Worm (Caenorhabditis elegans): ENCODE results near the gene C17B7.12.

The C17B7.12 gene

DNA sequence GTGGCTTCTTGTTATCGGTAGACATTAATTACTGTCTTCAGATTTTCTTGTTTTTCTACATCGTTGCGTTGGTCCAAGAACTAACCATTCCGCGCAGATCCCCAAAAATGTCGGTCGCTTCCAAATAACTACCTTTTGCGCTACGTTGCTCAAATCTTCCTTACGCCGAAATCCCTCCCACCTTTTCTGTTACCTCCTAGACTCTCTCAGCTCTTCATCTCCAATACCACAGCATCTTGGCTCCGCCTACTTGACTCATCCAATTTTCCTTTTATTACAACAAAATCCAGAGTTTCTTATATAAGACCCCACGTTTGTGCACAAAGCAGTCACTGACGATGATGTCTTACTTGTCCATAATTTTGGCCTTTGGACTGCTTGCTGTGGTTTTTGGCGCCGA, at the start of gene C17B7.12:
TSS of gene C17B7.12 (plus strand) at position 301 of the 400 bp plus-strand sequence.
- no peak for TF ChIP-seq T22C8.4 (GFP tag; IDR thresholded peaks at IDR 0.05)
- TF ChIP-seq ztf-23 (GFP tag; IDR thresholded peaks at IDR 0.05) = no peak
- no peak for TF ChIP-seq klf-2 (GFP tag; conservative IDR thresholded peaks at IDR 0.05)
- TF ChIP-seq tab-1 (GFP tag; IDR thresholded peaks at IDR 0.05) = no peak
- TF ChIP-seq ztf-29 (GFP tag; IDR thresholded peaks at IDR 0.05) = no peak
- no peak for TF ChIP-seq ref-1 (GFP tag; conservative IDR thresholded peaks at IDR 0.05)
- no peak for TF ChIP-seq flt-1 (GFP tag; IDR thresholded peaks at IDR 0.05)
- TF ChIP-seq med-1 (GFP tag; optimal IDR thresholded peaks at IDR 0.05; ENCODE audit: insufficient read depth) = no peak
- TF ChIP-seq cog-1 (tag; optimal IDR thresholded peaks at IDR 0.05) = no peak

DNA sequence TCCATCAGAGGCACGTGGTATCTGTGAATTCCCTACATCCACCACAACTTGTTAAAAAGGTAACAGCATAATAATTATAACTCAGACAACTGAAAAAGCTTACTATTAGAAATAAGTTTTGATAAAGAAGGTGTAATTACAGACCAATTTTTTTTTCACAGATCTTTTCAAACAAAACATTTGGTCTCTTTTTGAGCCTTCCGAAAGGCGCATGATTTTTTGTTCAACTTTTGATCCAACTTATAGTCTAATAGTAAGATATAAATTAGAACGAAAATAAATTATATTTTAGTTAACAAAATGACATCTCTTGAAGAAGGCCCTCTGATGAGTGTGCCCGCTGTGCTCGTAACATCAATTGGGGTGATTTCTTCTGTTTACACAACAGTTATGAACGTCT, 44.9 kb upstream of the C17B7.12 start, which contains the start of gene srbc-3:
TSS of gene srbc-3 (plus strand) at position 301 of the 400 bp plus-strand sequence.
- TF ChIP-seq cog-1 (tag; optimal IDR thresholded peaks at IDR 0.05) (no peak), flt-1 (GFP tag; IDR thresholded peaks at IDR 0.05) (no peak)

DNA sequence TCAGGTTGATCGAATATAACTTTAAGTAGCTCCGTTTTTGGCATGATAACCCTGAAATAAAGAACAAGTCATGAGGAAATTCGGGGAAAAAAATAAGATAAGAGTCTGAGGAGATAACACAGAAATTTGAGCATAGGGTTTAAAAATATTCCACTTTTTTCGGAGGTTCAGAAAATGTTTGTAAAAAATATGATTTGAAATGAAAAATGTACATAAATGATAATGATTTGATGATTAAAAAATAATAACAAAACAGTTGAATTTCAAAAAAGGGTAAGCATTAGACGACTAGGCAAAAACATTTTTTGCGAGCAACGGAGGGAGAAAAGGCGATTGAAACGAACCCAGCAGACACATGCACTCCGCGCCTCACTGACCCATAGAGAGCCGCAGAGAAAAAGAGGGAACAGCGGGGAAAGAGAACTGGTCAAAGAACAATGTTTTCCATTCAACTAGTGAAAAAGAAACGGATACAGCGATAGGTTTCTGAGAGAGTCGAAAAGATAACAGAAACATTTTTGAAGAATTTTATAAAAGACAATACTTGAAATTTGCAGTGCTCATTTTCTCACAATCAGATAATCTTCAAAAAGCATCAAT, 40.9 kb upstream of the C17B7.12 start, which contains the start of gene arrd-18:
TSS of gene arrd-18 (minus strand) at position 51 of the 600 bp plus-strand sequence.
- TF ChIP-seq flt-1 (GFP tag; IDR thresholded peaks at IDR 0.05) = no peak
- TF ChIP-seq ztf-29 (GFP tag; IDR thresholded peaks at IDR 0.05) = no peak
- TF ChIP-seq ref-1 (GFP tag; conservative IDR thresholded peaks at IDR 0.05) = no peak
- TF ChIP-seq tab-1 (GFP tag; IDR thresholded peaks at IDR 0.05) = no peak
- no peak for TF ChIP-seq klf-2 (GFP tag; conservative IDR thresholded peaks at IDR 0.05)
- no peak for TF ChIP-seq med-1 (GFP tag; optimal IDR thresholded peaks at IDR 0.05; ENCODE audit: insufficient read depth)
- no peak for TF ChIP-seq cog-1 (tag; optimal IDR thresholded peaks at IDR 0.05)
- TF ChIP-seq ztf-23 (GFP tag; IDR thresholded peaks at IDR 0.05) = no peak
- no peak for TF ChIP-seq T22C8.4 (GFP tag; IDR thresholded peaks at IDR 0.05)

DNA sequence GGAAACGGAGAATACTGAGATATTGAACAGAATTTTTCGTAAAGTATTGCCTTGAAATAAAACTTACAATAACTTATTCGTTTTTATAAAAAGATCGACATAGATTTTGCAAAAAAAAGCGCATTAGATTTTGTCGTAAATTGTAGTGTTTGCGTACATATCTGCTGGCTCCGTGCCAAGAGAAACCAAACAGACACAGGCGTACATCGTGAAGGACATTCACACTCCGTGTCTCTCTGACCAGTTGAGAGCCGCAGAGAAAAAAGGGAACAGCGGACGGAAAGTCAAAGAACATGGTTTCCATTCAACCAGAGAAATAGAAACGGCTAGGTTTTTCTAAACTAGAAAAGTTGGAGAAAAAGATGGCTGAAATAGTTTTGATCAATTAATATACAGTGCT, 37.7 kb upstream of the C17B7.12 start, which contains the start of gene arrd-19:
TSS of gene arrd-19 (minus strand) at position 209 of the 400 bp plus-strand sequence.
- TF ChIP-seq ref-1 (GFP tag; conservative IDR thresholded peaks at IDR 0.05) (no peak), cog-1 (tag; optimal IDR thresholded peaks at IDR 0.05) (no peak), klf-2 (GFP tag; conservative IDR thresholded peaks at IDR 0.05) (no peak), T22C8.4 (GFP tag; IDR thresholded peaks at IDR 0.05) (no peak), med-1 (GFP tag; optimal IDR thresholded peaks at IDR 0.05; ENCODE audit: insufficient read depth) (no peak), ztf-29 (GFP tag; IDR thresholded peaks at IDR 0.05) (no peak), flt-1 (GFP tag; IDR thresholded peaks at IDR 0.05) (no peak), tab-1 (GFP tag; IDR thresholded peaks at IDR 0.05) (no peak), ztf-23 (GFP tag; IDR thresholded peaks at IDR 0.05) (no peak)

DNA sequence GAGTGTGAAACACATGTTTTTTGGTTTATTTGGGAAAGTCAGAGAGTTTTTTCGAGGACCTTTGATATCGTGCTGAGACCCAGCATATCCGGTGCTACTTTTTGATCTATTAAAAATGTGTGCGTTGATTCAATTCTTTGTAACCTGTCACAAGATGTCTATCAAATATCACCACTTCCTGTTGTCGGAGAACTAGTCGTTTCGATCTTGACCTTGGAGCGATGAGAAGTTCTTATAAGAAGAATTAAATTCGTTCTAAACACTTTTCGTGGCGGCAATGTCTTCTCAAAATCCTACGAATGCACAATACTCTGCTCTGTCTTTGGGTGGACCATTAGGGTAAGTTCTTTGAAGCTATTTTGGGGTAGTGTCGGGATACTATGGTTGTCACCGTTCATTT, 36.9 kb upstream of the C17B7.12 start, which contains the start of gene F35F10.1:
TSS of gene F35F10.1 (plus strand) at position 200 of the 400 bp plus-strand sequence.
- TF ChIP-seq tab-1 (GFP tag; IDR thresholded peaks at IDR 0.05) (no peak), flt-1 (GFP tag; IDR thresholded peaks at IDR 0.05) (no peak), ref-1 (GFP tag; conservative IDR thresholded peaks at IDR 0.05) (no peak), cog-1 (tag; optimal IDR thresholded peaks at IDR 0.05) (no peak), klf-2 (GFP tag; conservative IDR thresholded peaks at IDR 0.05) (no peak), ztf-29 (GFP tag; IDR thresholded peaks at IDR 0.05) (no peak), med-1 (GFP tag; optimal IDR thresholded peaks at IDR 0.05; ENCODE audit: insufficient read depth) (no peak), T22C8.4 (GFP tag; IDR thresholded peaks at IDR 0.05) (no peak), ztf-23 (GFP tag; IDR thresholded peaks at IDR 0.05) (no peak)

DNA sequence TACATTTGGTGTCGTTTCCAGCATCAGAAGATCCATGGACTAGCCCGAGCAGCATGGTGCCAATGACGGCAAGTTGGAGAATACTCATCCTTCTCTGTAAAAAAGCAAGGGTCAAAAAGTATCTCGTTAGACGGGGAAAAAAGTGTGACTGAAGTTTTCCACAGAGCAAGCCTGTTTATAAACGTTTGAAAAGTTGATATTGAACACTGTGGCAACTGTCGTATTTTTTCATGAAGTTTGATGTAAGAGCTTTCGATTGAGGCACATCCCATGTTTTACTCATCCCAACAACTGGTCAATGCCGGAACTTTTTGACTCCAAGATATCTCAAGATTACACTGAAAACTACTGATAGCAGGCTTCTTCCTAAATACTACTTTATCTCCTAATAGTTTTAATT, 34.0 kb upstream of the C17B7.12 start, which contains the start of gene F35F10.13:
TSS of gene F35F10.13 (minus strand) at position 101 of the 400 bp plus-strand sequence.
- TF ChIP-seq med-1 (GFP tag; optimal IDR thresholded peaks at IDR 0.05; ENCODE audit: insufficient read depth) (no peak), tab-1 (GFP tag; IDR thresholded peaks at IDR 0.05) (no peak), klf-2 (GFP tag; conservative IDR thresholded peaks at IDR 0.05) (no peak), ref-1 (GFP tag; conservative IDR thresholded peaks at IDR 0.05) (no peak), T22C8.4 (GFP tag; IDR thresholded peaks at IDR 0.05) (no peak)

DNA sequence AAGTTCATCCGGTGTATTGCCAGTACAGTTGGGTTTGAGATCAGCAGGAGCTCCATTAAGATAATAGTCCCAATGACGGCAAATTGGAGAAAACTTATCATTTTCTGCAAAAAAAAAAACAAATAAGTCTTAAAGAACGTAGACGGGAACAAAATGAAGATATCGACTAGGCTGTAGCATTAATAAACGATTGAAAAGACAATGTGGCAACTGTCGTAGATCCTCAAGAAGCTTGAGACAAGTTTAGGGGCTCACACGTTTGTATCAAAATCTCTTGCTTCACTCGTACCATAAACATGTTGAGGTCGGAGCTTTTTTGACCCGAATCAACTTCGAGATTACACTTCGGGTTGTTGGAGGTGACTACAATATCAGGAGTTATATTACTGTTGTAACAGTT, 33.0 kb upstream of the C17B7.12 start, which contains the start of gene F35F10.14:
TSS of gene F35F10.14 (minus strand) at position 101 of the 400 bp plus-strand sequence.
- TF ChIP-seq T22C8.4 (GFP tag; IDR thresholded peaks at IDR 0.05) = no peak
- TF ChIP-seq tab-1 (GFP tag; IDR thresholded peaks at IDR 0.05) = no peak

DNA sequence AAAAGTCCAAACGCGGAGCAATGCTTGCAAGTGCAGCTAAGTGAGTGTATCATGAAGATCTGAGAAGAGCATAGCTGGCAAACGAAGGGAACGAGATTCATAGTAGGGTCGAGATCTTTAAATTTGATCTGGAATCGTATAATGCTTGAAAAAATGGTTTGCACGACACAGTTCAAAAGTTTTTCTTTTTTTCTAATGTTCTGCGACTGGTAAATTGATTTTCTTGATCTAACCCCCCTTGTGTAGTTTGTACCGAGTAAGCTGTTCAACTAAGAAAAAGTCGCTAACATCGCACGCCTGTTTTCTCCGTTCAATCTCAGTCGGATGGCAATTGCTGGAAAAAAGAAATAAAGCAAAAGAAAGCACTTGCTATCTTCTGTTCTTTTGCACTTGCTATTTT, 32.6 kb upstream of the C17B7.12 start, which contains the start of gene C17B7.14:
TSS of gene C17B7.14 (minus strand) at position 101 of the 400 bp plus-strand sequence.
- no peak for TF ChIP-seq cog-1 (tag; optimal IDR thresholded peaks at IDR 0.05)
- TF ChIP-seq ref-1 (GFP tag; conservative IDR thresholded peaks at IDR 0.05) = no peak
- TF ChIP-seq T22C8.4 (GFP tag; IDR thresholded peaks at IDR 0.05) = no peak
- no peak for TF ChIP-seq ztf-29 (GFP tag; IDR thresholded peaks at IDR 0.05)
- no peak for TF ChIP-seq klf-2 (GFP tag; conservative IDR thresholded peaks at IDR 0.05)
- TF ChIP-seq med-1 (GFP tag; optimal IDR thresholded peaks at IDR 0.05; ENCODE audit: insufficient read depth) = no peak
- TF ChIP-seq flt-1 (GFP tag; IDR thresholded peaks at IDR 0.05) = no peak
- TF ChIP-seq tab-1 (GFP tag; IDR thresholded peaks at IDR 0.05) = no peak

DNA sequence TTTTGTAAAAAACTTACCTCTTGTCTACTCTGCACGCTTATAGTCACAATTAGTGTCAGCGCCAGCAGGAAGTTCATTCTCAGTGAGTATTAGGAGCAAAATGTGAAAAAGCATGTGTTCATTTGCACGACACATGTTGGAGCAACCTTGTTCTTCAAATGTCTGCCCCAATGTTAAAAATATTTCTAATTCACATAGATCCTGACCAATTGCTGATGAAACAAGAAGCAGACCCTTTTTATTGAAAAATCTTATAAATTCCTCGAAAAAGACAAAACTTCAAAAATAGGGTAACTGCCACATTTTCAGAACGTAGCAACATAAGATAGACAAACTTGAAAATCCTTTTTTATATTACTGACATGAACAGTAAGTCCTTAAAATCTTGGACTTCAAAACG, 28.8 kb upstream of the C17B7.12 start, which contains the start of gene C17B7.8:
TSS of gene C17B7.8 (minus strand) at position 101 of the 400 bp plus-strand sequence.
- no peak for TF ChIP-seq tab-1 (GFP tag; IDR thresholded peaks at IDR 0.05)
- TF ChIP-seq flt-1 (GFP tag; IDR thresholded peaks at IDR 0.05) = no peak
- no peak for TF ChIP-seq ztf-23 (GFP tag; IDR thresholded peaks at IDR 0.05)
- TF ChIP-seq ztf-29 (GFP tag; IDR thresholded peaks at IDR 0.05) = no peak
- no peak for TF ChIP-seq med-1 (GFP tag; optimal IDR thresholded peaks at IDR 0.05; ENCODE audit: insufficient read depth)

DNA sequence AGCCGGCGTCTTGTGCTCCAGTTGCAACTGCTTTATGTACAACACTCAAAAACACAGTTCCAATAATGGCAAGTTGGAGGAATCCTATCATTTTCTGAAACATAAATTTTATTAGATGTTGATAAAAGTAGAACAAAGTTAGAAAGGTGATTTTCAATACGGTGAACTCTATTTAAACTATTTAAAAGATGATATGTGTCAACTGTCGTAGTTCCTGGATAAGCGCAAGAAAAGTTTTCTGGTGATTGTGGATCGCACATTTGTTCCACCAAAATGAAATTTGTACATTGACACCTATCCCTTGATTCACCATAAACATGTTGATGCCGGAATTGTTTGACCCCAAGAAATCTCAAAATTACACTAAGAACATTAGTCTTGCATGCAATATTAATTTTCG, 21.0 kb upstream of the C17B7.12 start, which contains the start of gene C17B7.9:
TSS of gene C17B7.9 (minus strand) at position 101 of the 400 bp plus-strand sequence.
- no peak for TF ChIP-seq med-1 (GFP tag; optimal IDR thresholded peaks at IDR 0.05; ENCODE audit: insufficient read depth)
- no peak for TF ChIP-seq ref-1 (GFP tag; conservative IDR thresholded peaks at IDR 0.05)
- TF ChIP-seq ztf-29 (GFP tag; IDR thresholded peaks at IDR 0.05) = no peak
- no peak for TF ChIP-seq ztf-23 (GFP tag; IDR thresholded peaks at IDR 0.05)
- no peak for TF ChIP-seq flt-1 (GFP tag; IDR thresholded peaks at IDR 0.05)
- TF ChIP-seq cog-1 (tag; optimal IDR thresholded peaks at IDR 0.05) = no peak
- no peak for TF ChIP-seq T22C8.4 (GFP tag; IDR thresholded peaks at IDR 0.05)
- TF ChIP-seq tab-1 (GFP tag; IDR thresholded peaks at IDR 0.05) = no peak
- no peak for TF ChIP-seq klf-2 (GFP tag; conservative IDR thresholded peaks at IDR 0.05)

Measured in whole organism, midembryonic.